Fruit fly (Drosophila melanogaster): ENCODE results near the gene moi.

moi gene

dm6 chr3R:18242089-18242955 lies 13.0 kb upstream of the moi start, which contains the start of the genes CG7156 and 14-3-3epsilon (continued):
- TF ChIP-seq CG18476 (GFP tag; optimal IDR thresholded peaks at IDR 0.05) (no peak), Stat92E (GFP tag; optimal IDR thresholded peaks at IDR 0.05) (peak in 1 of 3 experiments; percentile 63), sd (tag; optimal IDR thresholded peaks at IDR 0.05) (no peak), peb (GFP tag; IDR thresholded peaks at IDR 0.05) (no peak), CG11723 (GFP tag; optimal IDR thresholded peaks at IDR 0.05) (no peak), CG9437 (GFP tag; optimal IDR thresholded peaks at IDR 0.05) (peak; percentile 8), CG15514 (GFP tag; optimal IDR thresholded peaks at IDR 0.05) (peak; percentile 48), CG2712 (tag; optimal IDR thresholded peaks at IDR 0.05) (peak; percentile 63), trh (GFP tag; optimal IDR thresholded peaks at IDR 0.05) (no peak), CG7556 (GFP tag; optimal IDR thresholded peaks at IDR 0.05) (peak; percentile 43), CG18599 (GFP tag; optimal IDR thresholded peaks at IDR 0.05) (peak; percentile 42), Bdp1 (GFP tag; optimal IDR thresholded peaks at IDR 0.05) (no peak), dati (GFP tag; IDR thresholded peaks at IDR 0.05) (no peak), inv (GFP tag; IDR thresholded peaks at IDR 0.05; ENCODE audit: partially characterized antibody) (peak; percentile 55), CG18619 (GFP tag; optimal IDR thresholded peaks at IDR 0.05) (peak; percentile 29), CG10209 (GFP tag; optimal IDR thresholded peaks at IDR 0.05) (peak; percentile 1), Ravus (GFP tag; IDR thresholded peaks at IDR 0.05) (no peak), trem (tag; optimal IDR thresholded peaks at IDR 0.05) (peak; percentile 77), CG13287 (GFP tag; IDR thresholded peaks at IDR 0.05; ENCODE audit: partially characterized antibody) (peak; percentile 59), B-H1 (GFP tag; IDR thresholded peaks at IDR 0.05) (no peak; the same call in 2 of the 3 replicates), CG3407 (GFP tag; optimal IDR thresholded peaks at IDR 0.05) (no peak), CG12104 (GFP tag; optimal IDR thresholded peaks at IDR 0.05) (peak; percentile 36), Nf-YA (GFP tag; IDR thresholded peaks at IDR 0.05) (0 out of 2 replicates have a peak, but pooled peaks have one; percentile 5), Dref (GFP tag; IDR thresholded peaks at IDR 0.05) (peak; percentile 61), CG11085 (GFP tag; IDR thresholded peaks at IDR 0.05) (no peak), CG14710 (tag; optimal IDR thresholded peaks at IDR 0.05) (peak; percentile 92), grau (tag; optimal IDR thresholded peaks at IDR 0.05) (peak; percentile 45), slbo (GFP tag; IDR thresholded peaks at IDR 0.05) (peak; percentile 65), salm (tag; optimal IDR thresholded peaks at IDR 0.05) (peak; percentile 28), CG9727 (GFP tag; optimal IDR thresholded peaks at IDR 0.05) (peak; percentile 60), dan (GFP tag; IDR thresholded peaks at IDR 0.05) (no peak), CG1603 (tag; optimal IDR thresholded peaks at IDR 0.05) (peak; percentile 18), Ptx1 (GFP tag; IDR thresholded peaks at IDR 0.05) (peak; percentile 52), NFAT (GFP tag; IDR thresholded peaks at IDR 0.05) (0 out of 2 replicates have a peak, but pooled peaks have one; percentile 3), Hmx (GFP tag; optimal IDR thresholded peaks at IDR 0.05) (peak; percentile 12), CG15696 (tag; optimal IDR thresholded peaks at IDR 0.05) (peak; percentile 2), Opbp (GFP tag; IDR thresholded peaks at IDR 0.05; ENCODE audit: partially characterized antibody) (0 out of 3 replicates have a peak, but pooled peaks have one; percentile 22), gcm (GFP tag; optimal IDR thresholded peaks at IDR 0.05) (peak; percentile 69), cas (GFP tag; IDR thresholded peaks at IDR 0.05) (no peak), pho (GFP tag; optimal IDR thresholded peaks at IDR 0.05) (peak; percentile 13), crc (GFP tag; optimal IDR thresholded peaks at IDR 0.05) (no peak), slp2 (GFP tag; optimal IDR thresholded peaks at IDR 0.05) (no peak), maf-S (GFP tag; optimal IDR thresholded peaks at IDR 0.05) (no peak), Drgx (GFP tag; IDR thresholded peaks at IDR 0.05) (0 out of 2 replicates have a peak, but pooled peaks have one; percentile 21), Spps (tag; optimal IDR thresholded peaks at IDR 0.05) (peak; percentile 9), CG12942 (GFP tag; optimal IDR thresholded peaks at IDR 0.05) (peak; percentile 16), CG4328 (GFP tag; optimal IDR thresholded peaks at IDR 0.05) (peak; percentile 2), MTF-1 (GFP tag; optimal IDR thresholded peaks at IDR 0.05; ENCODE audit: borderline replicate concordance) (peak; percentile 16)

All from whole organism, embryonic.